Worm (Caenorhabditis elegans) whole organism, young adult: ENCODE measurements around the gene kin-15.

Experiments used
- F57A8.1 ChIP-seq: fragments of 200-800 bp; sonication (Bioruptor generic); optimal IDR thresholded peaks from 2 replicates; lab custom pipeline; 2018; ENCODE audit warnings: mild to moderate bottlenecking, missing genetic modification characterization, moderate library complexity, missing compliant biosample characterization
- nfya-2 ChIP-seq: fragments of 200-800 bp; sonication (Bioruptor generic); IDR thresholded peaks from 2 replicates; pipeline ENCODE4 v1.3.6; 2022; ENCODE audit warnings: missing genetic modification reagents, missing genetic modification characterization, missing compliant biosample characterization
- tbx-9 ChIP-seq: sonication (generic microtip); optimal IDR thresholded peaks from 2 replicates; lab custom pipeline; 2016; ENCODE audit warnings: borderline replicate concordance, missing genetic modification characterization, inconsistent platforms, missing compliant biosample characterization
- unc-130 ChIP-seq: sonication (generic microtip); optimal IDR thresholded peaks from 2 replicates; lab custom pipeline; 2016; ENCODE audit warnings: missing genetic modification reagents, missing genetic modification characterization, missing compliant biosample characterization

- TF ChIP-seq tbx-9 (tag; lab: Kevin White, UChicago): no peak
- no peak for TF ChIP-seq unc-130 (GFP tag; lab: Kevin White, UChicago)
- TF ChIP-seq nfya-2 (GFP tag; lab: Robert Waterston, UW): no peak
- TF ChIP-seq F57A8.1 (GFP tag; lab: Kevin White, UChicago): no peak
Observed at ce11 chrII:9436009-9436408, 2.5 kb upstream of the kin-15 start, which contains the start of gene kin-16.
